Fruit fly (Drosophila melanogaster): ENCODE data around the gene yellow-k.

The yellow-k gene

dm6 chr3L:15566484-15566955 lies 46.1 kb downstream of the yellow-k start (continued):
- TF ChIP-seq lola (GFP tag; optimal IDR thresholded peaks at IDR 0.05) (peak in 1 of 3 experiments; percentile 59), pita (GFP tag; optimal IDR thresholded peaks at IDR 0.05) (no peak), Lpt (GFP tag; optimal IDR thresholded peaks at IDR 0.05) (no peak), D19B (GFP tag; optimal IDR thresholded peaks at IDR 0.05) (no peak), ash1 (GFP tag; optimal IDR thresholded peaks at IDR 0.05) (peak; percentile 52), mirr (GFP tag; optimal IDR thresholded peaks at IDR 0.05) (peak; percentile 94), grn (GFP tag; optimal IDR thresholded peaks at IDR 0.05) (no peak), CG13123 (GFP tag; optimal IDR thresholded peaks at IDR 0.05) (peak; percentile 10), mld (GFP tag; IDR thresholded peaks at IDR 0.05; ENCODE audit: partially characterized antibody) (peak; percentile 43; the same call in 1 of the 3 replicates), YL-1 (GFP tag; optimal IDR thresholded peaks at IDR 0.05) (peak; percentile 19), CG2116 (GFP tag; optimal IDR thresholded peaks at IDR 0.05) (no peak), CG3407 (GFP tag; optimal IDR thresholded peaks at IDR 0.05) (peak; percentile 65), Dp (GFP tag; optimal IDR thresholded peaks at IDR 0.05) (no peak), CG15073 (GFP tag; optimal IDR thresholded peaks at IDR 0.05) (no peak), CG6683 (GFP tag; optimal IDR thresholded peaks at IDR 0.05) (peak; percentile 42), vvl (GFP tag; IDR thresholded peaks at IDR 0.05) (peak; percentile 69), pho (GFP tag; optimal IDR thresholded peaks at IDR 0.05) (peak; percentile 35), CG3281 (GFP tag; optimal IDR thresholded peaks at IDR 0.05) (peak; percentile 78), twi (tag; optimal IDR thresholded peaks at IDR 0.05) (peak; percentile 3), Jarid2 (GFP tag; optimal IDR thresholded peaks at IDR 0.05) (no peak), CG8765 (GFP tag; IDR thresholded peaks at IDR 0.05) (no peak), Dfd (GFP tag; optimal IDR thresholded peaks at IDR 0.05) (no peak), Dref (GFP tag; IDR thresholded peaks at IDR 0.05) (no peak), bowl (GFP tag; IDR thresholded peaks at IDR 0.05) (peak; percentile 36; the same call in 1 of the 2 replicates), slbo (GFP tag; IDR thresholded peaks at IDR 0.05) (0 out of 2 replicates have a peak, but pooled peaks have one; percentile 14), Bdp1 (GFP tag; optimal IDR thresholded peaks at IDR 0.05) (peak; percentile 3), Hey (tag; optimal IDR thresholded peaks at IDR 0.05) (peak; percentile 92), eve (GFP tag; optimal IDR thresholded peaks at IDR 0.05) (no peak), grau (tag; optimal IDR thresholded peaks at IDR 0.05) (peak; percentile 48), CG12391 (tag; optimal IDR thresholded peaks at IDR 0.05) (peak; percentile 14), NC2α (GFP tag; optimal IDR thresholded peaks at IDR 0.05) (no peak), esg (GFP tag; conservative IDR thresholded peaks at IDR 0.05) (no peak), CG15479 (GFP tag; optimal IDR thresholded peaks at IDR 0.05) (peak; percentile 92), CG34224 (GFP tag; IDR thresholded peaks at IDR 0.05; ENCODE audit: partially characterized antibody) (no peak; the same call in 2 of the 3 replicates), CG30403 (GFP tag; optimal IDR thresholded peaks at IDR 0.05) (no peak), ems (GFP tag; optimal IDR thresholded peaks at IDR 0.05) (no peak), CG6654 (GFP tag; optimal IDR thresholded peaks at IDR 0.05) (no peak), tin (GFP tag; optimal IDR thresholded peaks at IDR 0.05) (no peak), Nf-YB (GFP tag; optimal IDR thresholded peaks at IDR 0.05) (no peak), ab (GFP tag; optimal IDR thresholded peaks at IDR 0.05) (peak; percentile 8), PHDP (tag; optimal IDR thresholded peaks at IDR 0.05) (peak; percentile 75), Awh (GFP tag; IDR thresholded peaks at IDR 0.05) (peak; percentile 62), fd3F (GFP tag; optimal IDR thresholded peaks at IDR 0.05) (peak; percentile 66), CG9876 (GFP tag; optimal IDR thresholded peaks at IDR 0.05) (no peak), dati (GFP tag; IDR thresholded peaks at IDR 0.05) (no peak), CG6254 (GFP tag; optimal IDR thresholded peaks at IDR 0.05) (no peak), CG10654 (GFP tag; optimal IDR thresholded peaks at IDR 0.05) (peak; percentile 26), vfl (GFP tag; optimal IDR thresholded peaks at IDR 0.05) (no peak), Med (GFP tag) (peak; percentile 96), Spps (tag; optimal IDR thresholded peaks at IDR 0.05) (no peak), Lhr (GFP tag; optimal IDR thresholded peaks at IDR 0.05) (peak; percentile 8)

All from whole organism, embryonic.